Fruit fly (Drosophila melanogaster) whole organism, prepupa: Measurements from ENCODE around the gene ras.

Source experiments
- CG31627 ChIP-seq: fragments of 200-800 bp; sonication (Bioruptor generic); optimal IDR thresholded peaks from 3 replicates; lab custom pipeline; 2016; ENCODE audit warnings: missing biosample characterization, missing genetic modification characterization
- CG6792 ChIP-seq: fragments of 200-800 bp; sonication (Bioruptor generic); optimal IDR thresholded peaks from 3 replicates; lab custom pipeline; 2016; ENCODE audit warnings: missing biosample characterization, missing genetic modification characterization
- CG8632 ChIP-seq: fragments of 200-800 bp; sonication (Bioruptor generic); optimal IDR thresholded peaks from 3 replicates; lab custom pipeline; 2016; ENCODE audit warnings: missing biosample characterization, missing genetic modification characterization
- Eip93F ChIP-seq: fragments of 200-800 bp; sonication (Bioruptor generic); optimal IDR thresholded peaks from 2 replicates; lab custom pipeline; 2016; ENCODE audit warnings: missing biosample characterization, mild to moderate bottlenecking, missing genetic modification characterization
- Ets96B ChIP-seq: fragments of 200-800 bp; optimal IDR thresholded peaks from 2 replicates; lab custom pipeline; 2019; ENCODE audit warnings: missing biosample characterization, mild to moderate bottlenecking, missing genetic modification characterization, moderate library complexity
- Gug ChIP-seq: fragments of 200-800 bp; sonication (Bioruptor generic); IDR thresholded peaks from 2 replicates; pipeline ENCODE4 v1.3.6; 2022; ENCODE audit warnings: missing biosample characterization, missing genetic modification characterization
- Hr38 ChIP-seq: sonication (Bioruptor generic); optimal IDR thresholded peaks from 2 replicates; lab custom pipeline; 2016; ENCODE audit warnings: missing biosample characterization, missing genetic modification characterization
- spab ChIP-seq: fragments of 200-800 bp; sonication (Bioruptor generic); optimal IDR thresholded peaks from 2 replicates; lab custom pipeline; 2017; ENCODE audit warnings: missing biosample characterization, mild to moderate bottlenecking, missing genetic modification characterization, missing genetic modification reagents

DNA sequence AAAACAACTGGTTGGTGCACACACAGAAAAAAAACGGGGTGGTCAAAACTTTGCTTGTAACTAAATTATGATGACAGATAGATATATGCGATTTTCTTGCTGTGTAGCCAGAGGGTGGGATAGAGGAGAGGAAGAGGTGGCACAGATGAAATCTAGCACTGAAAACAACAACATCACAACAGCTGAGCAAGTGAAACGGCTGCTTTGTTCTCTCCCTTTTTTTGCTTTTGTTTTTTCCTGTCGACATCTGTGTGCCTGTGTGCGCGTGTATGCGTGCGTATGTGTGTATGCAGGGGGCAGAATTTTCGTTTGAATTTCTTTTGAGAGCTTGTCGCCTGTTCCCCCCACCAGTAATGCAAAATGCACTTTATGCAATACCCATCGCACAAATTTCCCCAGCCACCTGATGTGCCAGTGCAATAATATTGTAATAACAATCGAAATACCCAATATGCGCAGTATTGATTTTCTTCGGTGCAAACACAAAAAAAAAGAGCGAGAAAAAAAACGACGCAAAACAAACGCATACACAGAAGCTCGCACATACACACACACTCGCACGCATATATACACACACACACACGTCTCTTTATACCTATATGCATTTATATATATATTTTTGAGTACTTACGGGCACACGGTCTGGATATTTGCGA is 23.2 kb downstream of the ras start:
- TF ChIP-seq Eip93F (GFP tag; lab: Kevin White, UChicago) (peak; percentile 73), Gug (GFP tag; lab: Robert Waterston, UW) (peak; percentile 53), CG8632 (peak; percentile 52), CG31627 (peak; percentile 54), Hr38 (GFP tag; lab: Kevin White, UChicago) (peak; percentile 2), spab (GFP tag; lab: Kevin White, UChicago) (peak; percentile 68), CG6792 (GFP tag; lab: Kevin White, UChicago) (peak; percentile 46), Ets96B (tag; lab: Kevin White, UChicago) (peak; percentile 67)
